Fruit fly (Drosophila melanogaster) whole organism, embryonic: ENCODE results near the gene CG8560.

Experiments used
- Ada2b ChIP-seq: fragments of 200-800 bp; sonication (Bioruptor generic); IDR thresholded peaks from 2 replicates; pipeline ENCODE4 v1.3.6; 2022; ENCODE audit warnings: missing biosample characterization, missing genetic modification characterization
- Asciz ChIP-seq: fragments of 200-800 bp; sonication (Bioruptor generic); optimal IDR thresholded peaks from 2 replicates; lab custom pipeline; 2017; ENCODE audit warnings: missing biosample characterization, mild to moderate bottlenecking, missing genetic modification characterization, missing genetic modification reagents
- CG1024 ChIP-seq: fragments of 200-800 bp; sonication (Bioruptor generic); IDR thresholded peaks from 2 replicates; pipeline ENCODE4 v1.3.6; 2022; ENCODE audit warnings: missing biosample characterization, missing genetic modification characterization
- CG10321 ChIP-seq: fragments of 200-800 bp; sonication (Bioruptor generic); IDR thresholded peaks from 2 replicates; pipeline ENCODE4 v1.3.6; 2022; ENCODE audit warnings: missing biosample characterization, missing genetic modification characterization
- CG10979 ChIP-seq: fragments of 200-800 bp; sonication (Bioruptor generic); optimal IDR thresholded peaks from 2 replicates; lab custom pipeline; 2018; ENCODE audit warnings: missing biosample characterization, mild to moderate bottlenecking, missing genetic modification characterization, moderate library complexity
- CG12659 ChIP-seq: fragments of 200-800 bp; sonication (Bioruptor generic); optimal IDR thresholded peaks from 3 replicates; lab custom pipeline; 2017; ENCODE audit warnings: mild to moderate bottlenecking, missing biosample characterization, missing genetic modification reagents, missing genetic modification characterization
- CG14014 ChIP-seq: fragments of 200-800 bp; sonication (Bioruptor generic); IDR thresholded peaks from 2 replicates; pipeline ENCODE4 v1.3.6; 2022; ENCODE audit warnings: missing biosample characterization, missing genetic modification characterization
- CG14965 ChIP-seq: fragments of 200-800 bp; sonication (Bioruptor generic); optimal IDR thresholded peaks from 2 replicates; lab custom pipeline; 2016; ENCODE audit warnings: missing biosample characterization, missing genetic modification characterization, borderline replicate concordance
- CG15514 ChIP-seq: fragments of 200-800 bp; sonication (Bioruptor generic); optimal IDR thresholded peaks from 3 replicates; lab custom pipeline; 2017; ENCODE audit warnings: missing biosample characterization, missing genetic modification characterization, mild to moderate bottlenecking, moderate library complexity, missing genetic modification reagents
- CG15601 ChIP-seq: fragments of 200-800 bp; sonication (Bioruptor generic); optimal IDR thresholded peaks from 3 replicates; lab custom pipeline; 2019; ENCODE audit warnings: missing biosample characterization, mild to moderate bottlenecking, missing genetic modification characterization, moderate library complexity
- CG17186 ChIP-seq: fragments of 200-800 bp; sonication (Bioruptor generic); optimal IDR thresholded peaks from 3 replicates; lab custom pipeline; 2017; ENCODE audit warnings: missing biosample characterization, missing genetic modification reagents, missing genetic modification characterization
- CG17359 ChIP-seq: fragments of 200-800 bp; sonication (Bioruptor generic); optimal IDR thresholded peaks from 3 replicates; lab custom pipeline; 2018; ENCODE audit warnings: missing biosample characterization, mild to moderate bottlenecking, missing genetic modification characterization, moderate library complexity
- CG17829 ChIP-seq: fragments of 200-800 bp; optimal IDR thresholded peaks from 2 replicates; lab custom pipeline; 2019; ENCODE audit warnings: missing biosample characterization, mild to moderate bottlenecking, missing genetic modification characterization, moderate library complexity
- CG2129 ChIP-seq: fragments of 200-800 bp; sonication (Bioruptor generic); IDR thresholded peaks from 2 replicates; pipeline ENCODE4 v1.3.6; 2022; ENCODE audit warnings: missing biosample characterization, missing genetic modification characterization; ENCODE audit not compliant: partially characterized antibody
- CG31224 ChIP-seq: fragments of 200-800 bp; sonication (Bioruptor generic); IDR thresholded peaks from 2 replicates; pipeline ENCODE4 v1.3.6; 2022; ENCODE audit warnings: missing biosample characterization, missing genetic modification characterization
- CG31365 ChIP-seq: fragments of 200-800 bp; sonication (Bioruptor generic); optimal IDR thresholded peaks from 2 replicates; lab custom pipeline; 2018; ENCODE audit warnings: missing biosample characterization, mild to moderate bottlenecking, missing genetic modification characterization
- CG34376 ChIP-seq: fragments of 200-800 bp; sonication (Bioruptor generic); optimal IDR thresholded peaks from 2 replicates; lab custom pipeline; 2018; ENCODE audit warnings: missing biosample characterization, mild to moderate bottlenecking, missing genetic modification characterization
- CG34422 ChIP-seq: fragments of 200-800 bp; sonication (Bioruptor generic); IDR thresholded peaks from 3 replicates; pipeline ENCODE4 v1.3.6; 2022; ENCODE audit warnings: missing biosample characterization, missing genetic modification characterization
- CG6272 ChIP-seq: fragments of 200-800 bp; sonication (Bioruptor generic); IDR thresholded peaks from 2 replicates; pipeline ENCODE4 v1.3.6; 2022; ENCODE audit warnings: missing biosample characterization, missing genetic modification characterization
- CrebB ChIP-seq: fragments of 200-800 bp; sonication (Bioruptor generic); optimal IDR thresholded peaks from 3 replicates; lab custom pipeline; 2018; ENCODE audit warnings: missing biosample characterization, mild to moderate bottlenecking, missing genetic modification characterization
- Dad ChIP-seq: fragments of 200-800 bp; sonication (Bioruptor generic); optimal IDR thresholded peaks from 3 replicates; lab custom pipeline; 2016; ENCODE audit warnings: missing biosample characterization, missing genetic modification characterization
- ERR ChIP-seq: fragments of 200-800 bp; sonication (Bioruptor generic); optimal IDR thresholded peaks from 2 replicates; lab custom pipeline; 2016; ENCODE audit warnings: missing biosample characterization, missing genetic modification characterization
- Fer1 ChIP-seq: fragments of 200-800 bp; sonication (Bioruptor generic); optimal IDR thresholded peaks from 2 replicates; lab custom pipeline; 2017; ENCODE audit warnings: missing biosample characterization, mild to moderate bottlenecking, missing genetic modification characterization
- HLH4C ChIP-seq: fragments of 200-800 bp; sonication (Bioruptor generic); IDR thresholded peaks from 3 replicates; pipeline ENCODE4 v1.3.6; 2022; ENCODE audit warnings: missing biosample characterization, missing genetic modification characterization; ENCODE audit not compliant: partially characterized antibody
- Mrtf ChIP-seq: fragments of 200-800 bp; sonication (Bioruptor generic); IDR thresholded peaks from 3 replicates; pipeline ENCODE4 v1.3.6; 2022; ENCODE audit warnings: missing biosample characterization, missing genetic modification characterization
- NC2α ChIP-seq: fragments of 200-800 bp; sonication (Bioruptor generic); optimal IDR thresholded peaks from 2 replicates; lab custom pipeline; 2016; ENCODE audit warnings: missing biosample characterization, missing genetic modification characterization
- Nf-YC ChIP-seq: fragments of 200-800 bp; optimal IDR thresholded peaks from 3 replicates; lab custom pipeline; 2019; ENCODE audit warnings: missing biosample characterization, mild to moderate bottlenecking, missing genetic modification characterization, moderate library complexity
- Opbp ChIP-seq: fragments of 200-800 bp; sonication (Bioruptor generic); IDR thresholded peaks from 3 replicates; pipeline ENCODE4 v1.3.6; 2022; ENCODE audit warnings: missing biosample characterization, missing genetic modification characterization; ENCODE audit not compliant: partially characterized antibody
- Pdp1 ChIP-seq, 2 experiments: fragments of 200-800 bp; sonication (Bioruptor generic); optimal IDR thresholded peaks; 3 replicates each; lab custom pipeline; 2016; ENCODE audit warnings: missing biosample characterization in 2 of 2, missing genetic modification characterization in 2 of 2, mild to moderate bottlenecking in 1 of 2, moderate library complexity in 1 of 2
- Ravus ChIP-seq: fragments of 200-800 bp; sonication (Bioruptor generic); IDR thresholded peaks from 2 replicates; pipeline ENCODE4 v1.3.6; 2022; ENCODE audit warnings: missing biosample characterization, missing genetic modification characterization
- YL-1 ChIP-seq: fragments of 200-800 bp; sonication (Bioruptor generic); optimal IDR thresholded peaks from 3 replicates; lab custom pipeline; 2017; ENCODE audit warnings: missing biosample characterization, mild to moderate bottlenecking, missing genetic modification characterization
- amos ChIP-seq: fragments of 200-800 bp; sonication (Bioruptor generic); IDR thresholded peaks from 2 replicates; pipeline ENCODE4 v1.3.6; 2022; ENCODE audit warnings: missing biosample characterization, missing genetic modification characterization; ENCODE audit not compliant: partially characterized antibody
- br ChIP-seq: fragments of >200 bp; optimal IDR thresholded peaks from 2 replicates; lab custom pipeline; 2017
- cad ChIP-seq: fragments of >200 bp; optimal IDR thresholded peaks from 2 replicates; lab custom pipeline; 2017; ENCODE audit warnings: missing biosample characterization, missing genetic modification characterization
- chinmo ChIP-seq: fragments of 200-800 bp; sonication (Bioruptor generic); IDR thresholded peaks from 4 replicates; pipeline ENCODE4 v1.3.6; 2022; ENCODE audit warnings: missing biosample characterization, missing genetic modification characterization; ENCODE audit not compliant: partially characterized antibody
- corto ChIP-seq: fragments of 200-800 bp; sonication (Bioruptor generic); optimal IDR thresholded peaks from 2 replicates; lab custom pipeline; 2016; ENCODE audit warnings: missing biosample characterization, mild to moderate bottlenecking, missing genetic modification characterization, moderate library complexity
- emc ChIP-seq: fragments of 200-800 bp; sonication (Bioruptor generic); optimal IDR thresholded peaks from 2 replicates; lab custom pipeline; 2016; ENCODE audit warnings: missing biosample characterization, missing genetic modification characterization
- fd96Cb ChIP-seq: fragments of 200-800 bp; sonication (Bioruptor generic); optimal IDR thresholded peaks from 2 replicates; lab custom pipeline; 2018; ENCODE audit warnings: missing biosample characterization, mild to moderate bottlenecking, missing genetic modification characterization, moderate library complexity
- hkb ChIP-seq, 2 experiments: fragments of 200-800 bp in 1 of 2; fragments of >200 bp in 1 of 2; sonication (Bioruptor generic) in 1 of 2; IDR thresholded peaks in 1 of 2; optimal IDR thresholded peaks in 1 of 2; 2 replicates each; pipeline versions ENCODE4 v1.3.6 to Lab custom; 2017 to 2022; ENCODE audit warnings: missing biosample characterization in 1 of 2, missing genetic modification characterization in 1 of 2
- insv ChIP-seq, 2 experiments: fragments of 200-800 bp; sonication (Bioruptor generic); optimal IDR thresholded peaks; 3 replicates each; lab custom pipeline; 2016 to 2018; ENCODE audit warnings: missing biosample characterization in 2 of 2, missing genetic modification characterization in 2 of 2
- lola ChIP-seq, 3 experiments: fragments of >200 bp in 2 of 3; fragments of 200-800 bp in 1 of 3; sonication (Bioruptor generic) in 1 of 3; optimal IDR thresholded peaks; 2 replicates each; lab custom pipeline; 2017 to 2019; ENCODE audit warnings: missing biosample characterization in 3 of 3, missing genetic modification characterization in 3 of 3, mild to moderate bottlenecking in 1 of 3, moderate library complexity in 1 of 3
- nmo ChIP-seq: fragments of 200-800 bp; sonication (Bioruptor generic); optimal IDR thresholded peaks from 2 replicates; lab custom pipeline; 2018; ENCODE audit warnings: missing biosample characterization, mild to moderate bottlenecking, missing genetic modification characterization, moderate library complexity
- otp ChIP-seq: fragments of 200-800 bp; sonication (Bioruptor generic); IDR thresholded peaks from 3 replicates; pipeline ENCODE4, ENCODE4 v1.3.6; 2022; ENCODE audit warnings: missing biosample characterization, missing genetic modification characterization
- pzg ChIP-seq: fragments of 200-800 bp; sonication (Bioruptor generic); optimal IDR thresholded peaks from 3 replicates; lab custom pipeline; 2018; ENCODE audit warnings: missing biosample characterization, mild to moderate bottlenecking, missing genetic modification characterization, moderate library complexity
- repo ChIP-seq: fragments of 200-800 bp; sonication (Bioruptor generic); optimal IDR thresholded peaks from 2 replicates; lab custom pipeline; 2016; ENCODE audit warnings: missing biosample characterization, missing genetic modification characterization
- ro ChIP-seq: fragments of 200-800 bp; sonication (Bioruptor generic); IDR thresholded peaks from 2 replicates; pipeline ENCODE4 v1.3.6; 2022; ENCODE audit warnings: missing biosample characterization, missing genetic modification characterization
- sisA ChIP-seq: fragments of 200-800 bp; sonication (Bioruptor generic); IDR thresholded peaks from 2 replicates; pipeline ENCODE4 v1.3.6; 2022; ENCODE audit warnings: missing biosample characterization, missing genetic modification characterization
- twi ChIP-seq: fragments of 200-800 bp; optimal IDR thresholded peaks from 2 replicates; lab custom pipeline; 2019; ENCODE audit warnings: missing biosample characterization, mild to moderate bottlenecking, missing genetic modification characterization, moderate library complexity

Gene CG8560

dm6 chr3L:7371290-7371689 lies 32.7 kb downstream of the CG8560 start (continued):
- TF ChIP-seq CG17829: no peak
- no peak for TF ChIP-seq CG17186 (GFP tag; lab: Kevin White, UChicago)
- TF ChIP-seq CG15601 (tag; lab: Kevin White, UChicago): no peak
- no peak for TF ChIP-seq repo (GFP tag; lab: Kevin White, UChicago)
- TF ChIP-seq CG31365 (tag; lab: Kevin White, UChicago): no peak
- TF ChIP-seq ro (GFP tag; lab: Robert Waterston, UW): no peak
- TF ChIP-seq Fer1: no peak
- no peak for TF ChIP-seq CG1024 (GFP tag; lab: Robert Waterston, UW)
- no peak for TF ChIP-seq NC2α (GFP tag; lab: Kevin White, UChicago)
- TF ChIP-seq hkb (optimal IDR thresholded peaks at IDR 0.05; lab: Kevin White, UChicago): no peak
- no peak for TF ChIP-seq hkb (GFP tag; IDR thresholded peaks at IDR 0.05; lab: Robert Waterston, UW)
- TF ChIP-seq Dad (GFP tag; lab: Kevin White, UChicago): no peak
- TF ChIP-seq CrebB (tag; lab: Kevin White, UChicago): no peak
- no peak for TF ChIP-seq CG31224 (GFP tag; lab: Robert Waterston, UW)
- no peak for TF ChIP-seq CG14965 (GFP tag; lab: Kevin White, UChicago)
- TF ChIP-seq ERR (GFP tag; lab: Kevin White, UChicago): no peak
- TF ChIP-seq Ada2b (GFP tag; lab: Robert Waterston, UW): no peak
- TF ChIP-seq CG34422 (GFP tag; lab: Robert Waterston, UW): no peak
- no peak for TF ChIP-seq br
- peak in 1 of 2 experiments; percentile 7 for TF ChIP-seq insv (GFP tag; optimal IDR thresholded peaks at IDR 0.05; lab: Kevin White, UChicago)

- TF ChIP-seq CG10979 (peak; percentile 10), YL-1 (GFP tag; lab: Kevin White, UChicago) (peak; percentile 93), nmo (GFP tag; lab: Kevin White, UChicago) (peak; percentile 45), br (no peak), Mrtf (GFP tag; lab: Robert Waterston, UW) (no peak), emc (GFP tag; lab: Kevin White, UChicago) (no peak), chinmo (peak; percentile 87), lola (GFP tag; optimal IDR thresholded peaks at IDR 0.05; lab: Kevin White, UChicago) (peak in 1 of 3 experiments; percentile 18), sisA (no peak), Ravus (GFP tag; lab: Robert Waterston, UW) (no peak), pzg (GFP tag; lab: Kevin White, UChicago) (peak; percentile 12), Pdp1 (GFP tag; optimal IDR thresholded peaks at IDR 0.05; lab: Kevin White, UChicago) (no peak), CG14014 (GFP tag; lab: Robert Waterston, UW) (no peak), cad (GFP tag; lab: Kevin White, UChicago) (no peak), Opbp (GFP tag; lab: Robert Waterston, UW) (0 out of 3 replicates have a peak, but pooled peaks have one; percentile 4), CG2129 (no peak), CG6272 (GFP tag; lab: Robert Waterston, UW) (no peak), HLH4C (GFP tag; lab: Robert Waterston, UW) (no peak), fd96Cb (tag; lab: Kevin White, UChicago) (no peak), amos (no peak), Asciz (GFP tag; lab: Kevin White, UChicago) (no peak), CG15514 (GFP tag; lab: Kevin White, UChicago) (peak; percentile 42), CG10321 (GFP tag; lab: Robert Waterston, UW) (peak; percentile 96), Nf-YC (tag; lab: Kevin White, UChicago) (peak; percentile 26), otp (no peak), twi (tag; lab: Kevin White, UChicago) (peak; percentile 71), corto (no peak), CG12659 (GFP tag; lab: Kevin White, UChicago) (peak; percentile 37), CG34376 (GFP tag; lab: Kevin White, UChicago) (peak; percentile 7), CG17359 (no peak)
Measured at dm6 chr3L:7370231-7370882, 33.6 kb downstream of the CG8560 start.
